Fruit fly (Drosophila melanogaster): ENCODE measurements around the gene NTPase.

DNA sequence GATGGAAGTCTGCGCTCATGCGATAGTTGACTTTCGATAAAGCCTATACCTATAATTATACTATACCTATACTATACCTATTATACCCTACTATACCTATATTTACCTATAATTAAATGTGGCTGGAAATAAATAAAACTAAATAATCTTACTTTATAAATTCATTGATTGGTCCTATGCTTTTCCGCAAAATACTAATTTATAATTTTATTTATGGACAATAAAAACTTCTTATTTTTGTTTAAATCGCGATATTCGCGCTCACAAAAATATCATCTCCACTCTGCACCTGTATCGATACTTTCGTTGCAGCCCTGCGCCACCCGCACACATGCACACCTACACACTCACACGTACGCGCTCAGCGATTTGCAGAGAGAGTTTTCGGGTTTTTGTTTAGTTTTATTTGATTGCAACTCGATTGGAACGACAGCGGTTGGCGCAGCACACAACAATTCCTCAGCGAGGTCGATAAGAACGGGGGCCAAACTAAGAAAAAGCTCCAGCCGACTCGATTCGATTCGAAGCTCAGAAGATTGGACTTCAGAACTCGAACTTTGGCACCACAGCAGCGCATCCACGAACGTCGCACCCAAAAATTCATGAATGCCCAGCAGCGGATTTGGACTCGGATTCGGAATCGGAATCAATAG lies 11.0 kb downstream of the NTPase start, which contains the start of gene CG8814:
- TF ChIP-seq unpg (GFP tag; optimal IDR thresholded peaks at IDR 0.05) (peak; percentile 13), CG8281 (tag; optimal IDR thresholded peaks at IDR 0.05) (no peak), CG10366 (GFP tag; IDR thresholded peaks at IDR 0.05) (peak; percentile 57), zfh1 (GFP tag; IDR thresholded peaks at IDR 0.05) (peak; percentile 64)

Data from whole organism, embryonic.